Fruit fly (Drosophila melanogaster) whole organism, larva: Measurements from ENCODE around the gene CstF50.

ENCODE experiments used
- noc ChIP-seq: fragments of 200-800 bp; sonication (Bioruptor generic); optimal IDR thresholded peaks from 3 replicates; lab custom pipeline; 2019; ENCODE audit warnings: missing biosample characterization, mild to moderate bottlenecking, missing genetic modification characterization, moderate library complexity

CstF50 gene

DNA sequence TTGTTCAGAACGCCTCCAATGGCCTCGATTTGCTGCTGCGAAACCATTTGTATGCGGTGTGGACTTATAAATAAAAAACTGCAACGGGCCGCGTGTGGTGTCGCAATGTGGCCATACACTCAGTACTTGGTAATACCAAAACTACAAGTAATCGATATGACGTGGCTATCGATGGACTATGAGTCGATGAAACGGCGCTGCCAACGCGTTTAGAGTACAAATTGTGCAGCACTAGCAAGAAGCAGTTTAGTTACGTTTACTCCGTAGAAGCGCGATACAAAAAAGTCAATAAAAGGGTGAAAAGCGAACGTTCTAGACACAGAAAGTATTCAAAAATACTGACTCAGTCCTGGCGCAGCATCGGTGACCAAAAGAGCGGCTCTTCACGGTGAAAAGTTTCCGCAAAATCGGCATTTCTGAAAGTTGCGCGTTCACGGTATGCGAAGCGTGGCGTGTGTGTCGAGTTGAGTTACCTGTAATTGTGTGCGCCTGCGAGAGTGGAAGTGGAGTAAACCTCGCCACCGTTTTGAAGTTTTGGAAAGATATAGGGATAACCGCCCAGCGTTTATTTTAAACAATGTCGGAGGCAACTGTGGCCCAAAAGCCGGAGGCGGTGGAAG is 10.8 kb upstream of the CstF50 start, which contains the start of the genes nero and CG1910:
nero (minus strand) TSS at position 130 of the 620 bp plus-strand sequence.
CG1910 (plus strand) TSS at position 215 of the 620 bp plus-strand sequence.
- TF ChIP-seq noc: no peak

- peak; percentile 67 for TF ChIP-seq noc
These were observed 8.9 kb upstream of the CstF50 start, which contains the start of gene awd for dm6 chr3R:31745629-31746081. Gene awd, minus strand, starts transcription at chr3R:31746077.

DNA sequence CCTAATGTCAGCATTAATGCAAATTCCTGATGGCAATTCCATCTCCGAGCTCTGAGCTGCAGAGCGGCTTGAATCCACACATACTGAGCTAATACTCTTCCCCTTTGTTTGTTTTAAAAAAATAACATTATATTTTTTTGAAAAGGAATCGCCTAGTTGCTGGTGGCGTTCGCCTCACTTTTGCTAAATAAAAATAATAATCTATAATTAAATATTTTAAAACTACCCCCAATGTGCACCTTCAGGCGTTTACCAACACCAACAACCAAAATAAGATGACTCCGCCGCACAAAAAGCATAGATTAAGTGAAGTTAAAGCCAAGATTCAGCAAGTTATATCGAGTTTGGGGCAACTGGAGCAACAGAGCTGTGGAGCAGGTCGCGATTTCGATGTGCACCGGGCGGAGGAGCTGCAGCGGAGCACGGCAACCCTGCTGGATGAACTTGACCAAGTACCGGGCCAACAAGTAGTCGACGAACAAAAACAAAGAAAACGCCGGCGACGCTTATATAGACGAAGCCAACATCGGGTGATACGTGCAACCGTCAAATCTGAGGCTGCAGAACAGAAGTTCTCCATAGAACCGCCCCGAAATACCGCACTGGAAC is 7.4 kb upstream of the CstF50 start, which contains the start of gene CG1896:
CG1896 (plus strand) TSS at position 239 of the 609 bp plus-strand sequence.
- TF ChIP-seq noc: peak; percentile 4

- TF ChIP-seq noc: no peak
These were observed 6.5 kb upstream of the CstF50 start, which contains the start of gene Tbca for dm6 chr3R:31743279-31743678. Gene Tbca, plus strand, starts transcription at chr3R:31743490.

DNA sequence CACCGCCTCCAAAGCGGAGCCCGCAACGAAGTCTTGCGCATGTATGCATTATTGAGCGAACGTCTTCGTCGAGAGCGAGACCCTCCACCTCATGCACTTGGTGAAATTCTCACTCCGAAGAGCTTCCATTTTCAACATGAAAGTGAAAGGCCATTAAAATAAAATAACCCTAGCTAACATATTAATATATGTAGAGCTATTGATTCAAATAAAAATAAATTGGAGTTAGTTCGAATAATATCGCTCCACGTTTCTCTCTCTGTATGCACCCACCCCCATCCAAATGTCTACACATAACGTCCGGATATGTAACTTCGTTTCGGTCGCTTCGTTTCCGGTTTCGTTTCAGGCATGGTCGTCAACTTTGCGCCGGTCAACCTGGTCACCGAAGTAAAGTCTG is 4.5 kb upstream of the CstF50 start:
- no peak for TF ChIP-seq noc

DNA sequence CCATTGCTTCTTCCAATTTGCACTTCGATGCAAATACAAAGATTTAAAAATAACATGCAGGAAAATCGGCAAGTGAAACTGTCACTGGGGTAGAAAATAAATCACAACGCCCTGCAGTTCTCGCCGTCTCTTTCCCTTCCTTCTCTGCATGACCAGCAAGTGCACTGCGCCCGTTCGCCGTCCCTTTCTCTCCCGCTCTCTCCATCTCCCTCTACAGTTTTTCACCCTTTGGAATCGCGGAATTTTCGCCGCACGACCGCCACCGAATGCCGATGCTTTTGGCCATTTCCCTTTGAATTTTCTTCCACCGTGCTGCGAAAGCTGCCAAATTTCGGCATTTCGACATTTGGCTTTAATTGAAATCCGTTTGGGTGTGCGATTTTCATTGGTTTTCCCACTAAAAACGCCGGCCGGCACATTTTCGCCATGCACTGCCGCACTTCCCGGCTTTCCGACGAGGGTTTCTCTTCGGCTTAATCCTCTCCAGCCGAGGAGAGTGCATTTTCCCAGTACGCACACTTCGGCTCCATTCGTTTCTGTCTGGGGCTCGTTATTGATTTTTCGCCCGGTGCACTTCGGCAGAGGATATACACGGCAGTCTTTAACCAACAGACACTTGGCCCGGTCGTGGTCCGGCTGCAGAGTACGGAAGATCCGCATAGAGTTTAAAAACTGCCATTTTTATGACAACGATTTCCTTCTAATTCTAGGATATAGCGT is 2.5 kb upstream of the CstF50 start:
- no peak for TF ChIP-seq noc

dm6 chr3R:31738060-31738619 is 1.4 kb upstream of the CstF50 start, which contains the start of gene eEF1alpha2:
Gene eEF1alpha2, plus strand, starts transcription at chr3R:31738468.
- no peak for TF ChIP-seq noc

DNA sequence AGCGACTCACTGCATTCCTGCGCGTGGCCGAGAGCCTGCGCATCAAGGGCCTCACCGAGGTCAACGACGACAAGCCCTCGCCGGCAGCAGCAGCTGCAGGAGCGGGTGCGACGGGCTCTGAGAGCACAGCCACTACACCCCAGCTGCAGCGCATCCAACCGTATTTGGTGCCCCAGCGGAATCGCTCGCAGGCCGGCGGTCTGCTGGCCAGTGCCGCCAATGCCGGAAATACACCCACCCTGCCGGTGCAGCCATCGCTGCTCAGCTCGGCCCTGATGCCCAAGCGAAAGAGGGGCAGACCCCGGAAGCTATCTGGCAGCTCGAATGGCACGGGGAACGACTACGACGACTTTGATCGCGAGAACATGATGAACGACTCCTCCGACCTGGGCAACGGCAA is 9.0 kb downstream of the CstF50 start:
- no peak for TF ChIP-seq noc

DNA sequence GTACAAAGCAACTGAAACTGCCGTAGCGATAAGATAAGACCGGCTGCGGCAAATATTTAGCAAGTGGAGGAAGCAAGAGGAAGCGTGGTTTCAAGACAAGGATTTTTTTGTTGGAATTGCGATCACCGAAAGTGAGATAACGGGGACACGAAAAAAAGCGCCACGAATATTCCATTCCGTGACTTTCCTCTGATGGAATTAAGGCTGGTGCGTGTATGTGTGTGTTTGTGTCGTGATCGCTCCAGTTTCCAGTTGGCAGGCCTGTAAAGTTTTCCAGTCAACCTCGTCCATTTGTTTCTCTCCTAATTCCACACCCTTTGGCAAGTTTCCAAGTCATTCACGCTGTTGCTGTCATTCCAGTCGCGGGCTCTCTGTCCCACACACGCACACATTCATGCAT is 10.5 kb downstream of the CstF50 start:
- TF ChIP-seq noc: no peak

DNA sequence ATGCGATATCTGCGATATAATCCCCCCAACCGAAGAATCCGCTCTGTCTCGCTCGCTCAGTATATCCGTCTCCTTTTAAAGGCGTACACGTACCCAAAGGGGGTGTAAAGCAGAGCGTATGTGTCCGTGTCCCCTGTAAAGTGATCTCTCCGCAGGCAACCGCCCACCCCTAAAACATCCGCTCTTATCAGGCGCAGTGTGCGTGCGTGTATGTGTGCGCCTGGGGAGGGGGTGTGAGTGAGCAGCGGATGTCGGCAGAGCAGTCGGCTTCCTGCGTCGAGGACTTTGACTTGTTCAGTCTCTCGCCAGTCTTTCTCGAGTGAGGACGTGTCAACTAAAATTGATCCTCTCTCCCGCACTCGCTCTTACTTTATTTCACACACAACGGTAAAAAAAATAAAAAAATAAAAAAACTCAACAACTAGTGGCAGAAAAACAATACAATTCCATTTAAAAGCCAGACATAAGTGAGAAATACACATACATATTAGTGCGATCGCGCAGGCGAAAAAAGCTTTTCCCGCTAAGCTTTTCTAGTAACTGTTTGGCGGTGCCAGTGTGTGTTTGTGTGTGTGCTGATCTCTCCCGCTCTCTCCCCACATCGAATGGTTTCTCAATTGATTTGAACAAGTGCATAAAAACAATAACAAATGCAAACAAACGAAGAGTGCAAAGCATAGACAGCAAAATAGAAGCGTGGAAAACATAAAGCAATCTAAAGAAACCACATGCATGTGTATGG is 11.1 kb downstream of the CstF50 start:
- TF ChIP-seq noc: no peak

dm6 chr3R:31724580-31725320 is 12.0 kb downstream of the CstF50 start:
- no peak for TF ChIP-seq noc

dm6 chr3R:31724136-31724535 is 12.6 kb downstream of the CstF50 start:
- TF ChIP-seq noc: no peak

- TF ChIP-seq noc: no peak
These were observed 13.4 kb downstream of the CstF50 start for dm6 chr3R:31723206-31723933.

- no peak for TF ChIP-seq noc
These were observed 14.8 kb downstream of the CstF50 start for dm6 chr3R:31721958-31722357.

- peak; percentile 5 for TF ChIP-seq noc
These were observed 15.3 kb downstream of the CstF50 start for dm6 chr3R:31721466-31721865.
